Fruit fly (Drosophila melanogaster) whole organism, embryonic: ENCODE data around the gene eEF1delta.
A peak's percentile ranks its signal among the peaks of the same experiment; 100 is the strongest.

Experiments
- Ada2b ChIP-seq: fragments of 200-800 bp; sonication (Bioruptor generic); IDR thresholded peaks from 2 replicates; pipeline ENCODE4 v1.3.6; 2022; ENCODE audit warnings: missing biosample characterization, missing genetic modification characterization
- Blimp-1 ChIP-seq: fragments of 200-800 bp; sonication (Bioruptor generic); optimal IDR thresholded peaks from 3 replicates; lab custom pipeline; 2018; ENCODE audit warnings: missing biosample characterization, missing genetic modification characterization, mild to moderate bottlenecking, moderate library complexity, missing genetic modification reagents
- BtbVII ChIP-seq: fragments of 200-800 bp; sonication (Bioruptor generic); optimal IDR thresholded peaks from 3 replicates; lab custom pipeline; 2017; ENCODE audit warnings: missing biosample characterization, mild to moderate bottlenecking, missing genetic modification characterization
- CG10366 ChIP-seq: fragments of 200-800 bp; sonication (Bioruptor generic); IDR thresholded peaks from 2 replicates; pipeline ENCODE4 v1.3.6; 2022; ENCODE audit warnings: missing biosample characterization, missing genetic modification characterization
- CG12071 ChIP-seq: fragments of 200-800 bp; sonication (Bioruptor generic); optimal IDR thresholded peaks from 3 replicates; lab custom pipeline; 2018; ENCODE audit warnings: missing biosample characterization, mild to moderate bottlenecking, missing genetic modification characterization
- CG12299 ChIP-seq: fragments of 200-800 bp; sonication (Bioruptor generic); optimal IDR thresholded peaks from 2 replicates; lab custom pipeline; 2018; ENCODE audit warnings: missing biosample characterization, mild to moderate bottlenecking, missing genetic modification characterization
- CG12942 ChIP-seq: fragments of 200-800 bp; sonication (Bioruptor generic); optimal IDR thresholded peaks from 3 replicates; lab custom pipeline; 2016; ENCODE audit warnings: missing biosample characterization, missing genetic modification characterization
- CG16779 ChIP-seq: fragments of 200-800 bp; sonication (Bioruptor generic); IDR thresholded peaks from 2 replicates; pipeline ENCODE4 v1.3.6; 2022; ENCODE audit warnings: missing biosample characterization, missing genetic modification characterization
- CG16813 ChIP-seq: fragments of 200-800 bp; sonication (Bioruptor generic); IDR thresholded peaks from 3 replicates; pipeline ENCODE4 v1.3.6; 2022; ENCODE audit warnings: missing biosample characterization, missing genetic modification characterization; ENCODE audit not compliant: partially characterized antibody
- CG17385 ChIP-seq: fragments of 200-800 bp; sonication (Bioruptor generic); optimal IDR thresholded peaks from 3 replicates; lab custom pipeline; 2018; ENCODE audit warnings: missing biosample characterization, mild to moderate bottlenecking, missing genetic modification characterization
- CG31224 ChIP-seq: fragments of 200-800 bp; sonication (Bioruptor generic); IDR thresholded peaks from 2 replicates; pipeline ENCODE4 v1.3.6; 2022; ENCODE audit warnings: missing biosample characterization, missing genetic modification characterization
- CG31365 ChIP-seq: fragments of 200-800 bp; sonication (Bioruptor generic); optimal IDR thresholded peaks from 2 replicates; lab custom pipeline; 2018; ENCODE audit warnings: missing biosample characterization, mild to moderate bottlenecking, missing genetic modification characterization
- CG43689 ChIP-seq: fragments of 200-800 bp; sonication (Bioruptor generic); IDR thresholded peaks from 2 replicates; pipeline ENCODE4 v1.3.6; 2022; ENCODE audit warnings: missing biosample characterization, missing genetic modification characterization
- CG4854 ChIP-seq: fragments of 200-800 bp; sonication (Bioruptor generic); optimal IDR thresholded peaks from 2 replicates; lab custom pipeline; 2016; ENCODE audit warnings: missing biosample characterization, missing genetic modification characterization, inconsistent platforms
- CG5953 ChIP-seq: fragments of 200-800 bp; sonication (Bioruptor generic); IDR thresholded peaks from 2 replicates; pipeline ENCODE4 v1.3.6; 2022; ENCODE audit warnings: missing biosample characterization, missing genetic modification characterization
- CG6765 ChIP-seq: fragments of 200-800 bp; sonication (Bioruptor generic); optimal IDR thresholded peaks from 3 replicates; lab custom pipeline; 2017; ENCODE audit warnings: missing biosample characterization, mild to moderate bottlenecking, missing genetic modification characterization
- CG7786 ChIP-seq: fragments of 200-800 bp; sonication (Bioruptor generic); optimal IDR thresholded peaks from 2 replicates; lab custom pipeline; 2016; ENCODE audit warnings: missing biosample characterization, missing genetic modification characterization
- CG7928 ChIP-seq: fragments of 200-800 bp; sonication (Bioruptor generic); optimal IDR thresholded peaks from 2 replicates; lab custom pipeline; 2017; ENCODE audit warnings: missing biosample characterization, mild to moderate bottlenecking, missing genetic modification characterization
- CG8359 ChIP-seq: fragments of 200-800 bp; sonication (Bioruptor generic); optimal IDR thresholded peaks from 2 replicates; lab custom pipeline; 2017; ENCODE audit warnings: missing biosample characterization, mild to moderate bottlenecking, missing genetic modification characterization, borderline replicate concordance
- CG8388 ChIP-seq: fragments of 200-800 bp; sonication (Bioruptor generic); optimal IDR thresholded peaks from 2 replicates; lab custom pipeline; 2019; ENCODE audit warnings: missing biosample characterization, mild to moderate bottlenecking, missing genetic modification characterization, moderate library complexity
- CG9932 ChIP-seq: fragments of 200-800 bp; sonication (Bioruptor generic); IDR thresholded peaks from 2 replicates; pipeline ENCODE4 v1.3.6; 2022; ENCODE audit warnings: missing biosample characterization, missing genetic modification characterization
- Dfd ChIP-seq, 2 experiments: fragments of >200 bp; optimal IDR thresholded peaks; 2 replicates each; lab custom pipeline; 2017; ENCODE audit warnings: missing biosample characterization in 2 of 2, missing genetic modification characterization in 2 of 2
- Dip2 ChIP-seq: fragments of 200-800 bp; sonication (Bioruptor generic); IDR thresholded peaks from 2 replicates; pipeline ENCODE4 v1.3.6; 2022; ENCODE audit warnings: missing biosample characterization, missing genetic modification characterization
- ERR ChIP-seq: fragments of 200-800 bp; sonication (Bioruptor generic); optimal IDR thresholded peaks from 2 replicates; lab custom pipeline; 2016; ENCODE audit warnings: missing biosample characterization, missing genetic modification characterization
- Fer1 ChIP-seq: fragments of 200-800 bp; sonication (Bioruptor generic); optimal IDR thresholded peaks from 2 replicates; lab custom pipeline; 2017; ENCODE audit warnings: missing biosample characterization, mild to moderate bottlenecking, missing genetic modification characterization
- HmgZ ChIP-seq: fragments of 200-800 bp; sonication (Bioruptor generic); optimal IDR thresholded peaks from 2 replicates; lab custom pipeline; 2018; ENCODE audit warnings: missing biosample characterization, mild to moderate bottlenecking, missing genetic modification characterization
- Hr3 ChIP-seq: fragments of 200-800 bp; sonication (Bioruptor generic); optimal IDR thresholded peaks from 3 replicates; lab custom pipeline; 2016; ENCODE audit warnings: missing biosample characterization, missing genetic modification characterization
- Hr78 ChIP-seq, 2 experiments: fragments of 200-800 bp in 1 of 2; fragments of >200 bp in 1 of 2; sonication (Bioruptor generic) in 1 of 2; optimal IDR thresholded peaks; 2 replicates each; lab custom pipeline; 2017 to 2019; ENCODE audit warnings: missing biosample characterization in 2 of 2, missing genetic modification characterization in 2 of 2, mild to moderate bottlenecking in 1 of 2, moderate library complexity in 1 of 2
- Lpt ChIP-seq: fragments of >200 bp; optimal IDR thresholded peaks from 2 replicates; lab custom pipeline; 2018; ENCODE audit warnings: missing biosample characterization, missing genetic modification characterization
- MBD-R2 ChIP-seq: fragments of 200-800 bp; sonication (Bioruptor generic); IDR thresholded peaks from 2 replicates; pipeline ENCODE4 v1.3.6; 2022; ENCODE audit warnings: missing biosample characterization, missing genetic modification characterization
- Mes4 ChIP-seq: fragments of 200-800 bp; sonication (Bioruptor generic); optimal IDR thresholded peaks from 2 replicates; lab custom pipeline; 2016; ENCODE audit warnings: missing biosample characterization, missing genetic modification characterization
- Mrtf ChIP-seq: fragments of 200-800 bp; sonication (Bioruptor generic); IDR thresholded peaks from 3 replicates; pipeline ENCODE4 v1.3.6; 2022; ENCODE audit warnings: missing biosample characterization, missing genetic modification characterization
- NC2β ChIP-seq: fragments of 200-800 bp; sonication (Bioruptor generic); optimal IDR thresholded peaks from 2 replicates; lab custom pipeline; 2016; ENCODE audit warnings: missing biosample characterization, missing genetic modification characterization
- TFAM ChIP-seq: fragments of 200-800 bp; sonication (Bioruptor generic); optimal IDR thresholded peaks from 2 replicates; lab custom pipeline; 2017; ENCODE audit warnings: missing biosample characterization, missing genetic modification characterization, inconsistent platforms
- Vsx1 ChIP-seq: fragments of 200-800 bp; sonication (Bioruptor generic); optimal IDR thresholded peaks from 2 replicates; lab custom pipeline; 2017; ENCODE audit warnings: missing biosample characterization, mild to moderate bottlenecking, missing genetic modification characterization, missing genetic modification reagents
- Xbp1 ChIP-seq: fragments of 200-800 bp; sonication (Bioruptor generic); optimal IDR thresholded peaks from 3 replicates; lab custom pipeline; 2016; ENCODE audit warnings: missing biosample characterization, mild to moderate bottlenecking, missing genetic modification characterization
- dan ChIP-seq: fragments of 200-800 bp; sonication (Bioruptor generic); IDR thresholded peaks from 2 replicates; pipeline ENCODE4 v1.3.6; 2022; ENCODE audit warnings: missing biosample characterization, missing genetic modification characterization
- danr ChIP-seq: fragments of 200-800 bp; sonication (Bioruptor generic); IDR thresholded peaks from 2 replicates; pipeline ENCODE4 v1.3.6; 2022; ENCODE audit warnings: missing biosample characterization, missing genetic modification characterization
- gem ChIP-seq: fragments of 200-800 bp; sonication (Bioruptor generic); optimal IDR thresholded peaks from 2 replicates; lab custom pipeline; 2019; ENCODE audit warnings: missing biosample characterization, mild to moderate bottlenecking, missing genetic modification characterization, moderate library complexity
- gfzf ChIP-seq: fragments of 200-800 bp; sonication (Bioruptor generic); optimal IDR thresholded peaks from 2 replicates; lab custom pipeline; 2016; ENCODE audit warnings: missing biosample characterization, mild to moderate bottlenecking, missing genetic modification characterization, moderate library complexity
- grn ChIP-seq: fragments of 200-800 bp; sonication (Bioruptor generic); optimal IDR thresholded peaks from 3 replicates; lab custom pipeline; 2017; ENCODE audit warnings: missing biosample characterization, missing genetic modification characterization
- her ChIP-seq: fragments of 200-800 bp; sonication (Bioruptor generic); optimal IDR thresholded peaks from 2 replicates; lab custom pipeline; 2016; ENCODE audit warnings: missing biosample characterization, missing genetic modification characterization
- jumu ChIP-seq: fragments of 200-800 bp; sonication (Bioruptor generic); optimal IDR thresholded peaks from 3 replicates; lab custom pipeline; 2016; ENCODE audit warnings: missing biosample characterization, missing genetic modification characterization
- knrl ChIP-seq: fragments of 200-800 bp; sonication (Bioruptor generic); IDR thresholded peaks from 3 replicates; pipeline ENCODE4 v1.3.6; 2022; ENCODE audit warnings: missing biosample characterization, missing genetic modification characterization; ENCODE audit not compliant: partially characterized antibody
- nerfin-2 ChIP-seq: fragments of 200-800 bp; sonication (Bioruptor generic); IDR thresholded peaks from 2 replicates; pipeline ENCODE4 v1.3.6; 2022; ENCODE audit warnings: missing biosample characterization, missing genetic modification characterization; ENCODE audit not compliant: partially characterized antibody
- sc ChIP-seq, 3 experiments: fragments of >200 bp in 2 of 3; fragments of 200-800 bp in 1 of 3; sonication (Bioruptor generic) in 1 of 3; optimal IDR thresholded peaks; 2 replicates in 2 of 3; 3 replicates in 1 of 3; lab custom pipeline; 2017; ENCODE audit warnings: mild to moderate bottlenecking in 1 of 3, missing biosample characterization in 1 of 3, missing genetic modification characterization in 1 of 3, missing genetic modification reagents in 1 of 3
- slou ChIP-seq: fragments of 200-800 bp; sonication (Bioruptor generic); optimal IDR thresholded peaks from 3 replicates; lab custom pipeline; 2016; ENCODE audit warnings: missing biosample characterization, missing genetic modification characterization
- trh ChIP-seq: fragments of 200-800 bp; sonication (Bioruptor generic); optimal IDR thresholded peaks from 2 replicates; lab custom pipeline; 2016; ENCODE audit warnings: missing biosample characterization, missing genetic modification characterization
- vfl ChIP-seq: fragments of 200-800 bp; sonication (Bioruptor generic); optimal IDR thresholded peaks from 2 replicates; lab custom pipeline; 2016; ENCODE audit warnings: missing biosample characterization, missing genetic modification characterization
- yki ChIP-seq: fragments of >200 bp; optimal IDR thresholded peaks from 3 replicates; lab custom pipeline; 2018
- z ChIP-seq: fragments of 200-800 bp; sonication (Bioruptor generic); IDR thresholded peaks from 3 replicates; pipeline ENCODE4 v1.3.6; 2022; ENCODE audit warnings: missing biosample characterization, missing genetic modification characterization

Gene eEF1delta

DNA sequence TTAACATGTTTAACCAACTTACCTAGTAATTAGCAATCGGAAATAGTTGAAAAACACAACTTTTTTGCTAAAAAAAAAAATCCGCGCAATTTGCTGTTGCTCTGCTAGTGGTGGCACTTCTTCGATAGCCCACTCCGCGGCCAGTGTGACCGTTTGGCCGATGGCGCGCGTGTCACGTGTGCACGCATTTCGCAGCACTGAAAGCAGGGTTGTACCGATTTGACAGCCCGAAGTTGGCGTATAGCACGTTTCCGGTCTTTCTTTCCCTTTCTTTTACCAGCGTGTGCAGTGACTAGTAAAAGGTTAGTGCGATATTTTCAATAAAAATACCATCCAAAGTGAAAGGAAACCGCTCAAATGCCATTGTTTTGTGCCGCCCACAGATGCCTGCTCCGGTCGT lies 31.5 kb upstream of the eEF1delta start, which contains the start of the genes Ripalpha and RpL7 (continued):
- TF ChIP-seq MBD-R2 (GFP tag; lab: Robert Waterston, UW) (peak; percentile 99), CG12942 (peak; percentile 97), Hr3 (peak; percentile 93), gfzf (GFP tag; lab: Kevin White, UChicago) (peak; percentile 77), gem (tag; lab: Kevin White, UChicago) (peak; percentile 85), CG31365 (tag; lab: Kevin White, UChicago) (peak; percentile 89), nerfin-2 (GFP tag; lab: Robert Waterston, UW) (peak; percentile 79), CG31224 (GFP tag; lab: Robert Waterston, UW) (peak; percentile 93), slou (peak; percentile 96), grn (GFP tag; lab: Kevin White, UChicago) (peak; percentile 96), Dip2 (no peak), Fer1 (GFP tag; lab: Kevin White, UChicago) (peak; percentile 99), CG10366 (GFP tag; lab: Robert Waterston, UW) (peak; percentile 96), ERR (GFP tag; lab: Kevin White, UChicago) (peak; percentile 97), yki (lab: Kevin White, UChicago) (no peak), CG5953 (GFP tag; lab: Robert Waterston, UW) (peak; percentile 97), CG17385 (peak; percentile 95), sc (optimal IDR thresholded peaks at IDR 0.05; lab: Kevin White, UChicago) (no peak), sc (GFP tag; optimal IDR thresholded peaks at IDR 0.05; lab: Kevin White, UChicago) (peak; percentile 96), CG6765 (GFP tag; lab: Kevin White, UChicago) (peak; percentile 100), CG12299 (tag; lab: Kevin White, UChicago) (peak; percentile 94), Mes4 (GFP tag; lab: Kevin White, UChicago) (peak; percentile 100), vfl (GFP tag; lab: Kevin White, UChicago) (peak; percentile 97), CG12071 (peak; percentile 98), jumu (GFP tag; lab: Kevin White, UChicago) (peak; percentile 95), danr (GFP tag; lab: Robert Waterston, UW) (peak; percentile 81), CG16813 (GFP tag; lab: Robert Waterston, UW) (peak; percentile 94), trh (GFP tag; lab: Kevin White, UChicago) (peak; percentile 98), BtbVII (GFP tag; lab: Kevin White, UChicago) (peak; percentile 98), CG9932 (GFP tag; lab: Robert Waterston, UW) (peak; percentile 98), Dfd (GFP tag; optimal IDR thresholded peaks at IDR 0.05; lab: Kevin White, UChicago) (no peak), CG4854 (GFP tag; lab: Kevin White, UChicago) (peak; percentile 97), knrl (GFP tag; lab: Robert Waterston, UW) (peak; percentile 94), Vsx1 (peak; percentile 98), CG7928 (GFP tag; lab: Kevin White, UChicago) (peak; percentile 82), CG43689 (no peak; the same call in 1 of the 2 replicates), dan (GFP tag; lab: Robert Waterston, UW) (no peak), HmgZ (tag; lab: Kevin White, UChicago) (peak; percentile 98), Ada2b (peak; percentile 86), TFAM (GFP tag; lab: Kevin White, UChicago) (peak; percentile 92), Mrtf (GFP tag; lab: Robert Waterston, UW) (peak; percentile 92), Hr78 (GFP tag; optimal IDR thresholded peaks at IDR 0.05; lab: Kevin White, UChicago) (no peak), CG7786 (GFP tag; lab: Kevin White, UChicago) (peak; percentile 98), her (peak; percentile 97), CG8388 (GFP tag; lab: Kevin White, UChicago) (peak; percentile 92), NC2β (GFP tag; lab: Kevin White, UChicago) (peak; percentile 100), Blimp-1 (GFP tag; lab: Kevin White, UChicago) (peak; percentile 89), Xbp1 (GFP tag; lab: Kevin White, UChicago) (peak; percentile 98), CG16779 (GFP tag; lab: Robert Waterston, UW) (peak; percentile 97), CG8359 (GFP tag; lab: Kevin White, UChicago) (peak; percentile 89), Lpt (no peak), z (GFP tag; lab: Robert Waterston, UW) (peak; percentile 75; the same call in 2 of the 3 replicates)
